Worm (Caenorhabditis elegans) whole organism, L1 larva: ENCODE measurements around the gene F56D6.19.

ENCODE experiments used
- F16B12.6 ChIP-seq: fragments of 150-350 bp; optimal IDR thresholded peaks from 2 replicates; lab custom pipeline; 2014; ENCODE audit warnings: missing biosample characterization, missing genetic modification characterization
- aha-1 ChIP-seq: fragments of 150-350 bp; optimal IDR thresholded peaks from 2 replicates; lab custom pipeline; 2014; ENCODE audit warnings: missing biosample characterization, missing genetic modification characterization
- alr-1 ChIP-seq: fragments of 200-800 bp; sonication (Bioruptor generic); optimal IDR thresholded peaks from 2 replicates; lab custom pipeline; 2018; ENCODE audit warnings: borderline replicate concordance, mild to moderate bottlenecking, missing genetic modification characterization, missing compliant biosample characterization
- ama-1 ChIP-seq: fragments of 150-350 bp; optimal IDR thresholded peaks from 2 replicates; lab custom pipeline; 2014
- blmp-1 ChIP-seq: fragments of 150-350 bp; optimal IDR thresholded peaks from 2 replicates; lab custom pipeline; 2014; ENCODE audit warnings: missing biosample characterization, missing genetic modification characterization
- ceh-63 ChIP-seq: fragments of 200-800 bp; sonication (Bioruptor generic); optimal IDR thresholded peaks from 2 replicates; lab custom pipeline; 2018; ENCODE audit warnings: mild to moderate bottlenecking, missing genetic modification characterization, missing compliant biosample characterization
- ceh-88 ChIP-seq: fragments of 200-800 bp; sonication (Bioruptor generic); IDR thresholded peaks from 2 replicates; pipeline ENCODE4 v1.3.6; 2022; ENCODE audit warnings: missing genetic modification characterization, missing compliant biosample characterization
- ceh-90 ChIP-seq: sonication (generic microtip); optimal IDR thresholded peaks from 2 replicates; lab custom pipeline; 2016; ENCODE audit warnings: missing genetic modification characterization, missing compliant biosample characterization
- efl-3 ChIP-seq: fragments of 200-800 bp; sonication (Bioruptor generic); optimal IDR thresholded peaks from 2 replicates; lab custom pipeline; 2018; ENCODE audit warnings: mild to moderate bottlenecking, missing genetic modification characterization, missing compliant biosample characterization
- egl-13 ChIP-seq: sonication (generic microtip); optimal IDR thresholded peaks from 2 replicates; lab custom pipeline; 2016; ENCODE audit warnings: missing genotype, missing genetic modification reagents, missing genetic modification characterization, missing compliant biosample characterization
- egl-27 ChIP-seq, 2 experiments: fragments of 150-350 bp in 1 of 2; sonication (generic microtip); optimal IDR thresholded peaks; 3 replicates each; lab custom pipeline; 2017 to 2018; ENCODE audit warnings: missing biosample characterization in 2 of 2, missing genetic modification characterization in 2 of 2, missing genetic modification reagents in 2 of 2
- elt-2 ChIP-seq: sonication (generic microtip); optimal IDR thresholded peaks from 2 replicates; lab custom pipeline; 2016; ENCODE audit warnings: missing genetic modification characterization, mild to moderate bottlenecking, inconsistent platforms, missing compliant biosample characterization, missing genetic modification reagents
- fkh-10 ChIP-seq: sonication (generic microtip); optimal IDR thresholded peaks from 2 replicates; lab custom pipeline; 2017; ENCODE audit warnings: missing biosample characterization, missing genetic modification reagents, missing genetic modification characterization
- fkh-4 ChIP-seq: sonication (generic microtip); optimal IDR thresholded peaks from 2 replicates; lab custom pipeline; 2016; ENCODE audit warnings: missing compliant biosample characterization, missing genetic modification characterization, borderline replicate concordance
- fos-1 ChIP-seq: fragments of 150-350 bp; optimal IDR thresholded peaks from 2 replicates; lab custom pipeline; 2014; ENCODE audit warnings: missing biosample characterization, missing genetic modification characterization
- hpl-2 ChIP-seq: fragments of 150-350 bp; optimal IDR thresholded peaks from 2 replicates; lab custom pipeline; 2014; ENCODE audit warnings: missing biosample characterization, missing genetic modification reagents, missing genetic modification characterization
- jun-1 ChIP-seq: fragments of 150-350 bp; optimal IDR thresholded peaks from 2 replicates; lab custom pipeline; 2014; ENCODE audit warnings: missing biosample characterization, missing genetic modification reagents, missing genetic modification characterization
- mab-9 ChIP-seq: fragments of 200-800 bp; sonication (Bioruptor generic); IDR thresholded peaks from 2 replicates; pipeline ENCODE4 v1.3.6; 2022; ENCODE audit warnings: missing genetic modification reagents, missing genetic modification characterization, missing compliant biosample characterization
- nhr-11 ChIP-seq: fragments of 150-350 bp; optimal IDR thresholded peaks from 2 replicates; lab custom pipeline; 2014; ENCODE audit warnings: missing biosample characterization, missing genetic modification characterization
- nhr-71 ChIP-seq: sonication (generic microtip); optimal IDR thresholded peaks from 2 replicates; lab custom pipeline; 2016; ENCODE audit warnings: mild to moderate bottlenecking, missing genetic modification characterization, moderate library complexity, missing compliant biosample characterization
- nhr-76 ChIP-seq: sonication (generic microtip); optimal IDR thresholded peaks from 2 replicates; lab custom pipeline; 2017; ENCODE audit warnings: missing biosample characterization, missing genetic modification characterization
- nhr-84 ChIP-seq: sonication (generic microtip); optimal IDR thresholded peaks from 2 replicates; lab custom pipeline; 2017; ENCODE audit warnings: missing biosample characterization, missing genetic modification characterization
- nhr-85 ChIP-seq: sonication (generic microtip); peaks from one replicate; lab custom pipeline; 2016; ENCODE audit warnings: missing genetic modification characterization, inconsistent platforms, missing compliant biosample characterization
- nhr-90 ChIP-seq: sonication (generic microtip); optimal IDR thresholded peaks from 2 replicates; lab custom pipeline; 2016; ENCODE audit warnings: mild to moderate bottlenecking, missing genetic modification characterization, missing compliant biosample characterization; ENCODE audit not compliant: poor library complexity
- pag-3 ChIP-seq: sonication (generic microtip); optimal IDR thresholded peaks from 2 replicates; lab custom pipeline; 2017; ENCODE audit warnings: missing genetic modification characterization, mild to moderate bottlenecking, missing compliant biosample characterization, antibody characterized with exemption, borderline replicate concordance; ENCODE audit not compliant: insufficient read depth
- pax-3 ChIP-seq: fragments of 200-800 bp; sonication (Bioruptor generic); optimal IDR thresholded peaks from 2 replicates; lab custom pipeline; 2018; ENCODE audit warnings: mild to moderate bottlenecking, missing genetic modification characterization, moderate library complexity, missing compliant biosample characterization
- pqm-1 ChIP-seq: sonication (generic microtip); optimal IDR thresholded peaks from 3 replicates; lab custom pipeline; 2017; ENCODE audit warnings: missing biosample characterization, missing genetic modification characterization
- skn-1 ChIP-seq: fragments of 150-350 bp; optimal IDR thresholded peaks from 2 replicates; lab custom pipeline; 2014; ENCODE audit warnings: missing biosample characterization, missing genetic modification characterization
- snpc-4 ChIP-seq: fragments of 150-350 bp; optimal IDR thresholded peaks from 2 replicates; lab custom pipeline; 2014; ENCODE audit warnings: missing biosample characterization, missing genetic modification characterization
- sox-4 ChIP-seq: sonication (generic microtip); optimal IDR thresholded peaks from 2 replicates; lab custom pipeline; 2016; ENCODE audit warnings: missing genetic modification characterization, missing compliant biosample characterization
- sptf-1 ChIP-seq: fragments of 150-350 bp; optimal IDR thresholded peaks from 2 replicates; lab custom pipeline; 2014; ENCODE audit warnings: missing biosample characterization, missing genetic modification characterization
- sup-37 ChIP-seq: fragments of 200-800 bp; sonication (Bioruptor generic); optimal IDR thresholded peaks from 2 replicates; lab custom pipeline; 2018; ENCODE audit warnings: mild to moderate bottlenecking, missing genetic modification characterization, missing compliant biosample characterization
- swsn-7 ChIP-seq: sonication (generic microtip); optimal IDR thresholded peaks from 2 replicates; lab custom pipeline; 2016; ENCODE audit warnings: missing genetic modification characterization, missing compliant biosample characterization
- tbx-2 ChIP-seq: sonication (generic microtip); optimal IDR thresholded peaks from 2 replicates; lab custom pipeline; 2016; ENCODE audit warnings: missing genetic modification characterization, missing compliant biosample characterization
- tlp-1 ChIP-seq: fragments of 150-350 bp; optimal IDR thresholded peaks from 2 replicates; lab custom pipeline; 2014; ENCODE audit warnings: missing biosample characterization, missing genetic modification characterization
- unc-62 ChIP-seq: fragments of 150-350 bp; optimal IDR thresholded peaks from 2 replicates; lab custom pipeline; 2014; ENCODE audit warnings: missing biosample characterization, missing genetic modification reagents, missing genetic modification characterization
- unc-86 ChIP-seq: sonication (generic microtip); optimal IDR thresholded peaks from 2 replicates; lab custom pipeline; 2016; ENCODE audit warnings: missing genetic modification characterization, missing compliant biosample characterization
- unc-98 ChIP-seq: fragments of 200-800 bp; sonication (Bioruptor generic); IDR thresholded peaks from 2 replicates; pipeline ENCODE4 v1.3.6; 2022; ENCODE audit warnings: missing genetic modification characterization, missing compliant biosample characterization
- vab-15 ChIP-seq: sonication (generic microtip); optimal IDR thresholded peaks from 2 replicates; lab custom pipeline; 2017; ENCODE audit warnings: missing genotype, mild to moderate bottlenecking, missing genetic modification characterization, missing compliant biosample characterization
- xbp-1 ChIP-seq: sonication (generic microtip); optimal IDR thresholded peaks from 2 replicates; lab custom pipeline; 2016; ENCODE audit warnings: missing genetic modification characterization, missing compliant biosample characterization
- zag-1 ChIP-seq: fragments of 150-350 bp; optimal IDR thresholded peaks from 2 replicates; lab custom pipeline; 2014; ENCODE audit warnings: missing biosample characterization, missing genetic modification characterization
- zip-4 ChIP-seq: fragments of 200-800 bp; sonication (Bioruptor generic); optimal IDR thresholded peaks from 2 replicates; lab custom pipeline; 2018; ENCODE audit warnings: mild to moderate bottlenecking, missing genetic modification characterization, moderate library complexity, missing compliant biosample characterization

Gene F56D6.19

ce11 chrIV:3917405-3917804, 2.8 kb downstream of the F56D6.19 start, which contains the start of gene F56D6.14:
Gene F56D6.14, plus strand, starts transcription at chrIV:3917705.
- TF ChIP-seq sup-37 (no peak), F16B12.6 (no peak), unc-98 (GFP tag; lab: Robert Waterston, UW) (no peak), vab-15 (tag; lab: Kevin White, UChicago) (no peak), sptf-1 (tag; lab: Kevin White, UChicago) (no peak), fos-1 (tag; lab: Kevin White, UChicago) (no peak), tlp-1 (tag; lab: Kevin White, UChicago) (no peak), zag-1 (tag; lab: Kevin White, UChicago) (no peak), mab-9 (GFP tag; lab: Robert Waterston, UW) (no peak)

- TF ChIP-seq elt-2 (no peak), sptf-1 (tag; lab: Kevin White, UChicago) (no peak), swsn-7 (no peak), tbx-2 (tag; lab: Kevin White, UChicago) (no peak), fkh-10 (GFP tag; lab: Kevin White, UChicago) (no peak), ama-1 (lab: Kevin White, UChicago) (no peak), pax-3 (tag; lab: Kevin White, UChicago) (no peak), ceh-63 (no peak)
Measured at ce11 chrIV:3918160-3918559, 3.6 kb downstream of the F56D6.19 start, which contains the start of gene F56D6.23. Gene F56D6.23, plus strand, starts transcription at chrIV:3918460.

ce11 chrIV:3919506-3919905, 4.9 kb downstream of the F56D6.19 start, which contains the start of gene srz-19:
Gene srz-19, plus strand, starts transcription at chrIV:3919806.
- no peak for TF ChIP-seq nhr-11 (tag; lab: Kevin White, UChicago)
- TF ChIP-seq ceh-90 (tag; lab: Kevin White, UChicago) = no peak
- no peak for TF ChIP-seq sox-4
- TF ChIP-seq nhr-71 (tag; lab: Kevin White, UChicago) = no peak
- TF ChIP-seq nhr-76 (tag; lab: Kevin White, UChicago) = no peak
- TF ChIP-seq ama-1 (lab: Kevin White, UChicago) = no peak
- no peak for TF ChIP-seq nhr-90 (tag; lab: Kevin White, UChicago)
- no peak for TF ChIP-seq alr-1 (tag; lab: Kevin White, UChicago)
- TF ChIP-seq snpc-4 (tag; lab: Kevin White, UChicago) = no peak
- TF ChIP-seq pag-3 (tag; lab: Kevin White, UChicago) = no peak
- no peak for TF ChIP-seq egl-13 (tag; lab: Kevin White, UChicago)

- TF ChIP-seq pag-3 (tag; lab: Kevin White, UChicago) (no peak), nhr-84 (no peak), elt-2 (peak; percentile 94), hpl-2 (GFP tag; lab: Kevin White, UChicago) (no peak), swsn-7 (no peak), pqm-1 (tag; lab: Kevin White, UChicago) (peak; percentile 21)
Measured at ce11 chrIV:3921898-3922297, 7.3 kb downstream of the F56D6.19 start, which contains the start of gene clec-67. Gene clec-67, plus strand, starts transcription at chrIV:3922165.

ce11 chrIV:3926117-3926516, 11.6 kb downstream of the F56D6.19 start, which contains the start of gene clec-68:
Gene clec-68, plus strand, starts transcription at chrIV:3926417.
- TF ChIP-seq jun-1 (tag; lab: Kevin White, UChicago) (no peak), xbp-1 (no peak), nhr-85 (tag; lab: Kevin White, UChicago) (no peak), nhr-11 (tag; lab: Kevin White, UChicago) (no peak), skn-1 (tag; lab: Kevin White, UChicago) (no peak), F16B12.6 (no peak), zip-4 (no peak), swsn-7 (no peak), unc-62 (GFP tag; lab: Kevin White, UChicago) (no peak), sup-37 (no peak), egl-27 (tag; optimal IDR thresholded peaks at IDR 0.05; lab: Kevin White, UChicago) (no peak), sptf-1 (tag; lab: Kevin White, UChicago) (no peak), ceh-88 (no peak), blmp-1 (tag; lab: Kevin White, UChicago) (no peak), aha-1 (tag; lab: Kevin White, UChicago) (no peak), fkh-4 (tag; lab: Kevin White, UChicago) (no peak), unc-86 (tag; lab: Kevin White, UChicago) (no peak), efl-3 (GFP tag; lab: Kevin White, UChicago) (no peak)
